Fruit fly (Drosophila melanogaster): ENCODE measurements around the gene Cdep.
A peak's percentile ranks its signal among the peaks of the same experiment; 100 is the strongest.

The Cdep gene

dm6 chr3R:4886086-4886812 is 24.1 kb upstream of the Cdep start (continued):
- peak; percentile 42 for TF ChIP-seq CG4854 (GFP tag; optimal IDR thresholded peaks at IDR 0.05)
- TF ChIP-seq p53 (GFP tag; optimal IDR thresholded peaks at IDR 0.05): no peak
- TF ChIP-seq inv (GFP tag; IDR thresholded peaks at IDR 0.05; ENCODE audit: partially characterized antibody): no peak
- TF ChIP-seq CG31224 (GFP tag; IDR thresholded peaks at IDR 0.05): no peak
- no peak for TF ChIP-seq ato (GFP tag; IDR thresholded peaks at IDR 0.05; ENCODE audit: partially characterized antibody)
- TF ChIP-seq CG8359 (GFP tag; optimal IDR thresholded peaks at IDR 0.05; ENCODE audit: borderline replicate concordance): peak; percentile 30
- peak; percentile 45; the same call in 1 of the 2 replicates for TF ChIP-seq CG32767 (GFP tag; IDR thresholded peaks at IDR 0.05)
- no peak for TF ChIP-seq dm (GFP tag; optimal IDR thresholded peaks at IDR 0.05)
- TF ChIP-seq CG3995 (GFP tag; optimal IDR thresholded peaks at IDR 0.05): no peak
- TF ChIP-seq HLH3B (GFP tag; IDR thresholded peaks at IDR 0.05): peak; percentile 53; the same call in 1 of the 2 replicates
- TF ChIP-seq ci (GFP tag; IDR thresholded peaks at IDR 0.05): peak; percentile 76
- no peak for TF ChIP-seq CG7963 (GFP tag; IDR thresholded peaks at IDR 0.05; ENCODE audit: partially characterized antibody)
- peak; percentile 78 for TF ChIP-seq CG31441 (GFP tag; IDR thresholded peaks at IDR 0.05)
- TF ChIP-seq Trl (optimal IDR thresholded peaks at IDR 0.05): no peak
- TF ChIP-seq Trl (GFP tag; optimal IDR thresholded peaks at IDR 0.05): peak; percentile 67
- TF ChIP-seq CG6654 (GFP tag; optimal IDR thresholded peaks at IDR 0.05): no peak
- TF ChIP-seq CG11504 (tag; optimal IDR thresholded peaks at IDR 0.05): no peak
- TF ChIP-seq z (GFP tag; IDR thresholded peaks at IDR 0.05): no peak
- peak; percentile 46 for TF ChIP-seq CG3407 (GFP tag; optimal IDR thresholded peaks at IDR 0.05)
- peak; percentile 29 for TF ChIP-seq CG12236 (GFP tag; optimal IDR thresholded peaks at IDR 0.05)
- TF ChIP-seq unc-4 (GFP tag; IDR thresholded peaks at IDR 0.05; ENCODE audit: partially characterized antibody): no peak
- peak; percentile 28 for TF ChIP-seq tx (GFP tag; optimal IDR thresholded peaks at IDR 0.05)
- peak; percentile 49 for TF ChIP-seq btn (GFP tag; optimal IDR thresholded peaks at IDR 0.05)
- no peak for TF ChIP-seq pan (optimal IDR thresholded peaks at IDR 0.05)
- peak in 1 of 2 experiments; percentile 67 for TF ChIP-seq pan (GFP tag; optimal IDR thresholded peaks at IDR 0.05 in 1 of 2, IDR thresholded peaks at IDR 0.05 in 1 of 2)
- TF ChIP-seq Usf (GFP tag; optimal IDR thresholded peaks at IDR 0.05): peak; percentile 31
- TF ChIP-seq ERR (GFP tag; optimal IDR thresholded peaks at IDR 0.05): no peak
- TF ChIP-seq lbe (GFP tag; optimal IDR thresholded peaks at IDR 0.05): no peak
- TF ChIP-seq Bdp1 (GFP tag; optimal IDR thresholded peaks at IDR 0.05): peak; percentile 56
- peak; percentile 7 for TF ChIP-seq wek (GFP tag; optimal IDR thresholded peaks at IDR 0.05)
- TF ChIP-seq sima (GFP tag; optimal IDR thresholded peaks at IDR 0.05): no peak
- peak; percentile 81 for TF ChIP-seq row (GFP tag; IDR thresholded peaks at IDR 0.05)
- TF ChIP-seq bbx (GFP tag; IDR thresholded peaks at IDR 0.05; ENCODE audit: partially characterized antibody): no peak
- TF ChIP-seq CG10979 (tag; optimal IDR thresholded peaks at IDR 0.05): peak; percentile 84
- TF ChIP-seq caup (GFP tag; optimal IDR thresholded peaks at IDR 0.05; ENCODE audit: severe bottlenecking): peak; percentile 24
- TF ChIP-seq CG8089 (GFP tag; optimal IDR thresholded peaks at IDR 0.05): peak; percentile 46
- TF ChIP-seq sim (GFP tag; IDR thresholded peaks at IDR 0.05): 0 out of 2 replicates have a peak, but pooled peaks have one; percentile 44
- peak; percentile 55 for TF ChIP-seq Sox100B (GFP tag; optimal IDR thresholded peaks at IDR 0.05)
- peak; percentile 76 for TF ChIP-seq dmrt99B (tag; optimal IDR thresholded peaks at IDR 0.05)
- peak; percentile 48 for TF ChIP-seq ap (GFP tag; IDR thresholded peaks at IDR 0.05)
- peak; percentile 87 for TF ChIP-seq Med (GFP tag)
- peak; percentile 31 for TF ChIP-seq CG17568 (GFP tag; optimal IDR thresholded peaks at IDR 0.05)
- peak; percentile 50 for TF ChIP-seq CG10462 (GFP tag; optimal IDR thresholded peaks at IDR 0.05)
- TF ChIP-seq CG4820 (GFP tag; optimal IDR thresholded peaks at IDR 0.05): peak; percentile 71
- TF ChIP-seq CG12942 (GFP tag; optimal IDR thresholded peaks at IDR 0.05): peak; percentile 42
- TF ChIP-seq Dbx (GFP tag; IDR thresholded peaks at IDR 0.05): no peak
- TF ChIP-seq CG11093 (GFP tag; IDR thresholded peaks at IDR 0.05): 0 out of 3 replicates have a peak, but pooled peaks have one; percentile 43
- no peak for TF ChIP-seq HLH4C (GFP tag; IDR thresholded peaks at IDR 0.05; ENCODE audit: partially characterized antibody)
- no peak for TF ChIP-seq hth (optimal IDR thresholded peaks at IDR 0.05)
- no peak for TF ChIP-seq CG13123 (GFP tag; optimal IDR thresholded peaks at IDR 0.05)
